Fruit fly (Drosophila melanogaster): ENCODE measurements around the gene Nepl19.

The Nepl19 gene

DNA sequence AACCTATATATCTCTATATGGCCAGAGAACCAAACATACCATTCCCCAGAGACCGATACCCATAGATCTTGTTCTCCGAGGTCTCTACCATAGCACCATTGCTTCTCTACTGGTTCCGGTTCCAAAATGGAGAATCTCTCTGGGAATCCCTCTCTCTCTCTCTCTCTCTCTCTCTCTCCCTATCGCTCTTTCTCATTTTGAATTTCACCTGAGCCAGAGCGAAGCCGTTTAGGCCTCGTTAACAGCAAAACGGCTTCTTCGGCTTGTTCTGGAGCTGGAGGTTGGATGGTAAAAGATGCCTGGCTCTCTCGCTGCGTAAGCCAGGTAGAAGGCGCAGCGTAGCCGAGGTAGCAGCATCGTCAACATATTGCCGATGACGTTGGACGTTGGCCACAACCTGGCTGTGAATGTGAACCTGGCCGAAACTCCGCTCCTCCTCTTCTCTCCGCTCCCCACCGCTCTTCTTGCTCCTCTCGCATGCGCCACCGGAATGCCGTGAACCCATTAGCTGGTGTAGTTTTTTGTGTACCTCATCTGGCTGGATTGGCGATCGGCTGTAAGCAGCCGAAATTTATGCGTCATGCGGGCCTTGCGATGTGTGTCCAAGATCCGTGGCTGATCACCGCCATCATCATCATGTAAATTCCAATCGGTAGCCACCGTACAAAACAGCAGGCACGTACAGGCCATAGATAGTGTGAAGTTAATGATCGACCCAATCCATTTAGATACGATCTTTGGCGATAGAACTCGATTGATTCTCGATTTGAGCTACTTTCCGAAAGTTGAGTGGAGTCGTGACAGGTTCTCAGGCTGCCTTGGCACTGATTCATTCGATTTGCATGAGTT lies 18.4 kb downstream of the Nepl19 start (continued):
- TF ChIP-seq CG10462 (GFP tag; optimal IDR thresholded peaks at IDR 0.05) (no peak), CG10366 (GFP tag; IDR thresholded peaks at IDR 0.05) (no peak), fru (optimal IDR thresholded peaks at IDR 0.05) (no peak), CG10209 (GFP tag; optimal IDR thresholded peaks at IDR 0.05) (no peak), gcm2 (GFP tag; optimal IDR thresholded peaks at IDR 0.05) (no peak), gcm (GFP tag; optimal IDR thresholded peaks at IDR 0.05) (peak; percentile 15), E2f2 (GFP tag; IDR thresholded peaks at IDR 0.05) (no peak), CG12942 (GFP tag; optimal IDR thresholded peaks at IDR 0.05) (no peak), CG16813 (GFP tag; IDR thresholded peaks at IDR 0.05; ENCODE audit: partially characterized antibody) (peak; percentile 30; the same call in 1 of the 3 replicates), ATbp (GFP tag; optimal IDR thresholded peaks at IDR 0.05) (no peak), zen2 (GFP tag; IDR thresholded peaks at IDR 0.05; ENCODE audit: partially characterized antibody) (peak; percentile 51; the same call in 1 of the 3 replicates), chm (GFP tag; IDR thresholded peaks at IDR 0.05) (0 out of 2 replicates have a peak, but pooled peaks have one; percentile 23), CG1602 (GFP tag; optimal IDR thresholded peaks at IDR 0.05) (no peak), CG11398 (GFP tag; optimal IDR thresholded peaks at IDR 0.05) (no peak), Stat92E (GFP tag; optimal IDR thresholded peaks at IDR 0.05) (no peak), h (optimal IDR thresholded peaks at IDR 0.05) (no peak), pfk (GFP tag; optimal IDR thresholded peaks at IDR 0.05) (no peak), Usf (GFP tag; optimal IDR thresholded peaks at IDR 0.05) (no peak), da (GFP tag; optimal IDR thresholded peaks at IDR 0.05) (no peak), cwo (GFP tag; optimal IDR thresholded peaks at IDR 0.05) (no peak), corto (GFP tag; optimal IDR thresholded peaks at IDR 0.05) (peak; percentile 9), salm (tag; optimal IDR thresholded peaks at IDR 0.05) (no peak), CG4707 (GFP tag; optimal IDR thresholded peaks at IDR 0.05) (no peak), Oaz (GFP tag; IDR thresholded peaks at IDR 0.05) (no peak), CG1832 (GFP tag; optimal IDR thresholded peaks at IDR 0.05) (peak; percentile 46), kay (GFP tag; optimal IDR thresholded peaks at IDR 0.05) (no peak), CG8359 (GFP tag; optimal IDR thresholded peaks at IDR 0.05; ENCODE audit: borderline replicate concordance) (no peak), CG13296 (GFP tag; optimal IDR thresholded peaks at IDR 0.05) (no peak), Jarid2 (GFP tag; optimal IDR thresholded peaks at IDR 0.05) (peak; percentile 19), Deaf1 (tag; optimal IDR thresholded peaks at IDR 0.05) (peak; percentile 64), lov (optimal IDR thresholded peaks at IDR 0.05) (no peak), lov (GFP tag; IDR thresholded peaks at IDR 0.05) (no peak), CG34422 (GFP tag; IDR thresholded peaks at IDR 0.05) (no peak), unc-4 (GFP tag; IDR thresholded peaks at IDR 0.05; ENCODE audit: partially characterized antibody) (0 out of 2 replicates have a peak, but pooled peaks have one; percentile 36), hth (optimal IDR thresholded peaks at IDR 0.05) (no peak), hb (GFP tag; IDR thresholded peaks at IDR 0.05; ENCODE audit: partially characterized antibody) (no peak), kni (GFP tag; optimal IDR thresholded peaks at IDR 0.05) (peak; percentile 73), dmrt11E (tag; optimal IDR thresholded peaks at IDR 0.05) (no peak), phol (tag; optimal IDR thresholded peaks at IDR 0.05) (peak; percentile 16), Fer1 (GFP tag; optimal IDR thresholded peaks at IDR 0.05) (no peak), bcd (GFP tag; optimal IDR thresholded peaks at IDR 0.05) (no peak), tin (GFP tag; optimal IDR thresholded peaks at IDR 0.05) (no peak), lbe (GFP tag; optimal IDR thresholded peaks at IDR 0.05) (peak; percentile 74), Doc3 (GFP tag; IDR thresholded peaks at IDR 0.05; ENCODE audit: partially characterized antibody) (peak; percentile 18; the same call in 1 of the 3 replicates), CG2199 (GFP tag; IDR thresholded peaks at IDR 0.05) (peak; percentile 41; the same call in 1 of the 3 replicates), Optix (GFP tag; IDR thresholded peaks at IDR 0.05) (no peak), CG34224 (GFP tag; IDR thresholded peaks at IDR 0.05; ENCODE audit: partially characterized antibody) (no peak; the same call in 2 of the 3 replicates), sens (GFP tag) (peak; percentile 28), grn (GFP tag; optimal IDR thresholded peaks at IDR 0.05) (peak; percentile 96)

All from whole organism, embryonic.